Fruit fly (Drosophila melanogaster) whole organism, embryonic: ENCODE results near the gene CG32182.

Experiments used
- Adf1 ChIP-seq: fragments of 200-800 bp; sonication (Bioruptor generic); IDR thresholded peaks from 2 replicates; pipeline ENCODE4 v1.3.6; 2022; ENCODE audit warnings: missing biosample characterization, missing genetic modification characterization
- Blimp-1 ChIP-seq: fragments of 200-800 bp; sonication (Bioruptor generic); optimal IDR thresholded peaks from 3 replicates; lab custom pipeline; 2018; ENCODE audit warnings: missing biosample characterization, missing genetic modification characterization, mild to moderate bottlenecking, moderate library complexity, missing genetic modification reagents
- CG12391 ChIP-seq: fragments of 200-800 bp; sonication (Bioruptor generic); optimal IDR thresholded peaks from 3 replicates; lab custom pipeline; 2018; ENCODE audit warnings: missing biosample characterization, mild to moderate bottlenecking, missing genetic modification characterization, moderate library complexity
- CG13296 ChIP-seq: fragments of 200-800 bp; sonication (Bioruptor generic); optimal IDR thresholded peaks from 3 replicates; lab custom pipeline; 2018; ENCODE audit warnings: missing biosample characterization, mild to moderate bottlenecking, missing genetic modification characterization
- CG13775 ChIP-seq: fragments of 200-800 bp; sonication (Bioruptor generic); optimal IDR thresholded peaks from 3 replicates; lab custom pipeline; 2017; ENCODE audit warnings: missing biosample characterization, mild to moderate bottlenecking, missing genetic modification characterization
- CG14667 ChIP-seq: fragments of 200-800 bp; sonication (Bioruptor generic); IDR thresholded peaks from 2 replicates; pipeline ENCODE4 v1.3.6; 2022; ENCODE audit warnings: missing biosample characterization, missing genetic modification characterization
- CG15601 ChIP-seq: fragments of 200-800 bp; sonication (Bioruptor generic); optimal IDR thresholded peaks from 3 replicates; lab custom pipeline; 2019; ENCODE audit warnings: missing biosample characterization, mild to moderate bottlenecking, missing genetic modification characterization, moderate library complexity
- CG1603 ChIP-seq: fragments of 200-800 bp; sonication (Bioruptor generic); optimal IDR thresholded peaks from 2 replicates; lab custom pipeline; 2019; ENCODE audit warnings: missing biosample characterization, mild to moderate bottlenecking, missing genetic modification characterization, moderate library complexity
- CG17359 ChIP-seq: fragments of 200-800 bp; sonication (Bioruptor generic); optimal IDR thresholded peaks from 3 replicates; lab custom pipeline; 2018; ENCODE audit warnings: missing biosample characterization, mild to moderate bottlenecking, missing genetic modification characterization, moderate library complexity
- CG2129 ChIP-seq: fragments of 200-800 bp; sonication (Bioruptor generic); IDR thresholded peaks from 2 replicates; pipeline ENCODE4 v1.3.6; 2022; ENCODE audit warnings: missing biosample characterization, missing genetic modification characterization; ENCODE audit not compliant: partially characterized antibody
- CG30020 ChIP-seq: fragments of 200-800 bp; optimal IDR thresholded peaks from 2 replicates; lab custom pipeline; 2019; ENCODE audit warnings: missing biosample characterization, mild to moderate bottlenecking, missing genetic modification characterization, moderate library complexity
- CG3163 ChIP-seq: fragments of 200-800 bp; sonication (Bioruptor generic); optimal IDR thresholded peaks from 3 replicates; lab custom pipeline; 2016; ENCODE audit warnings: missing biosample characterization, missing genetic modification characterization
- CG3281 ChIP-seq: fragments of 200-800 bp; sonication (Bioruptor generic); optimal IDR thresholded peaks from 3 replicates; lab custom pipeline; 2017; ENCODE audit warnings: missing biosample characterization, mild to moderate bottlenecking, missing genetic modification characterization
- CG4282 ChIP-seq: fragments of 200-800 bp; sonication (Bioruptor generic); optimal IDR thresholded peaks from 2 replicates; lab custom pipeline; 2016; ENCODE audit warnings: missing biosample characterization, missing genetic modification characterization
- CG5953 ChIP-seq: fragments of 200-800 bp; sonication (Bioruptor generic); IDR thresholded peaks from 2 replicates; pipeline ENCODE4 v1.3.6; 2022; ENCODE audit warnings: missing biosample characterization, missing genetic modification characterization
- CG9932 ChIP-seq: fragments of 200-800 bp; sonication (Bioruptor generic); IDR thresholded peaks from 2 replicates; pipeline ENCODE4 v1.3.6; 2022; ENCODE audit warnings: missing biosample characterization, missing genetic modification characterization
- Dip2 ChIP-seq: fragments of 200-800 bp; sonication (Bioruptor generic); IDR thresholded peaks from 2 replicates; pipeline ENCODE4 v1.3.6; 2022; ENCODE audit warnings: missing biosample characterization, missing genetic modification characterization
- Dip3 ChIP-seq: fragments of 200-800 bp; sonication (Bioruptor generic); optimal IDR thresholded peaks from 3 replicates; lab custom pipeline; 2016; ENCODE audit warnings: missing biosample characterization, missing genetic modification characterization
- Dll ChIP-seq: fragments of 200-800 bp; sonication (Bioruptor generic); IDR thresholded peaks from 4 replicates; pipeline ENCODE4 v1.3.6; 2022; ENCODE audit warnings: missing biosample characterization, missing genetic modification characterization; ENCODE audit not compliant: partially characterized antibody
- HHEX ChIP-seq: fragments of 200-800 bp; sonication (Bioruptor generic); optimal IDR thresholded peaks from 3 replicates; lab custom pipeline; 2017; ENCODE audit warnings: missing biosample characterization, mild to moderate bottlenecking, missing genetic modification characterization, missing genetic modification reagents
- HLHmδ ChIP-seq: fragments of 200-800 bp; sonication (Bioruptor generic); optimal IDR thresholded peaks from 2 replicates; lab custom pipeline; 2018; ENCODE audit warnings: missing biosample characterization, mild to moderate bottlenecking, missing genetic modification characterization, moderate library complexity
- HmgZ ChIP-seq: fragments of 200-800 bp; sonication (Bioruptor generic); optimal IDR thresholded peaks from 2 replicates; lab custom pipeline; 2018; ENCODE audit warnings: missing biosample characterization, mild to moderate bottlenecking, missing genetic modification characterization
- Mad ChIP-seq: fragments of 200-800 bp; sonication (Bioruptor generic); optimal IDR thresholded peaks from 2 replicates; lab custom pipeline; 2016; ENCODE audit warnings: missing biosample characterization, missing genetic modification characterization
- Med ChIP-seq: fragments of 200-800 bp; sonication (Bioruptor generic); peaks from one replicate; lab custom pipeline; 2016; ENCODE audit warnings: missing biosample characterization, missing genetic modification characterization, mild to moderate bottlenecking, inconsistent platforms, moderate library complexity
- Meics ChIP-seq: fragments of 200-800 bp; sonication (Bioruptor generic); optimal IDR thresholded peaks from 2 replicates; lab custom pipeline; 2017; ENCODE audit warnings: missing biosample characterization, mild to moderate bottlenecking, missing genetic modification characterization
- Mrtf ChIP-seq: fragments of 200-800 bp; sonication (Bioruptor generic); IDR thresholded peaks from 3 replicates; pipeline ENCODE4 v1.3.6; 2022; ENCODE audit warnings: missing biosample characterization, missing genetic modification characterization
- PHDP ChIP-seq: fragments of 200-800 bp; sonication (Bioruptor generic); optimal IDR thresholded peaks from 3 replicates; lab custom pipeline; 2018; ENCODE audit warnings: missing biosample characterization, mild to moderate bottlenecking, missing genetic modification characterization, moderate library complexity
- Side ChIP-seq: fragments of 200-800 bp; sonication (Bioruptor generic); optimal IDR thresholded peaks from 2 replicates; lab custom pipeline; 2016; ENCODE audit warnings: missing biosample characterization, missing genetic modification characterization
- Sry-δ ChIP-seq: fragments of 200-800 bp; sonication (Bioruptor generic); optimal IDR thresholded peaks from 2 replicates; lab custom pipeline; 2016; ENCODE audit warnings: missing biosample characterization, missing genetic modification characterization
- Stat92E ChIP-seq, 3 experiments: fragments of >200 bp in 2 of 3; fragments of 200-800 bp in 1 of 3; sonication (Bioruptor generic) in 1 of 3; optimal IDR thresholded peaks; 2 replicates each; lab custom pipeline; 2017 to 2019; ENCODE audit warnings: missing biosample characterization in 3 of 3, missing genetic modification characterization in 3 of 3, mild to moderate bottlenecking in 1 of 3, moderate library complexity in 1 of 3
- Trl ChIP-seq, 3 experiments: fragments of >200 bp in 2 of 3; fragments of 200-800 bp in 1 of 3; sonication (Bioruptor generic) in 1 of 3; optimal IDR thresholded peaks; 2 replicates in 1 of 3; 3 replicates in 2 of 3; lab custom pipeline; 2016 to 2017; ENCODE audit warnings: missing biosample characterization in 1 of 3, missing genetic modification characterization in 1 of 3
- ac ChIP-seq: fragments of 200-800 bp; sonication (Bioruptor generic); optimal IDR thresholded peaks from 3 replicates; lab custom pipeline; 2017; ENCODE audit warnings: missing biosample characterization, mild to moderate bottlenecking, missing genetic modification characterization
- cas ChIP-seq: fragments of 200-800 bp; sonication (Bioruptor generic); IDR thresholded peaks from 2 replicates; pipeline ENCODE4 v1.3.6; 2022; ENCODE audit warnings: missing biosample characterization, missing genetic modification characterization
- cato ChIP-seq: fragments of 200-800 bp; sonication (Bioruptor generic); optimal IDR thresholded peaks from 2 replicates; lab custom pipeline; 2016; ENCODE audit warnings: missing biosample characterization, missing genetic modification characterization, borderline replicate concordance
- chinmo ChIP-seq: fragments of 200-800 bp; sonication (Bioruptor generic); IDR thresholded peaks from 4 replicates; pipeline ENCODE4 v1.3.6; 2022; ENCODE audit warnings: missing biosample characterization, missing genetic modification characterization; ENCODE audit not compliant: partially characterized antibody
- croc ChIP-seq: fragments of 200-800 bp; sonication (Bioruptor generic); conservative IDR thresholded peaks from 3 replicates; pipeline ENCODE4 v1.3.6; 2022; ENCODE audit warnings: missing biosample characterization, missing genetic modification characterization
- dmrt11E ChIP-seq: fragments of 200-800 bp; sonication (Bioruptor generic); optimal IDR thresholded peaks from 3 replicates; lab custom pipeline; 2018; ENCODE audit warnings: missing biosample characterization, mild to moderate bottlenecking, missing genetic modification characterization, moderate library complexity
- dpn ChIP-seq, 2 experiments: fragments of 200-800 bp; sonication (Bioruptor generic); optimal IDR thresholded peaks; 3 replicates each; lab custom pipeline; 2016; ENCODE audit warnings: missing biosample characterization in 2 of 2, missing genetic modification characterization in 2 of 2
- exex ChIP-seq: fragments of 200-800 bp; sonication (Bioruptor generic); optimal IDR thresholded peaks from 4 replicates; lab custom pipeline; 2018; ENCODE audit warnings: missing biosample characterization, mild to moderate bottlenecking, missing genetic modification characterization, moderate library complexity
- fd64A ChIP-seq: fragments of 200-800 bp; sonication (Bioruptor generic); optimal IDR thresholded peaks from 3 replicates; lab custom pipeline; 2018; ENCODE audit warnings: missing biosample characterization, mild to moderate bottlenecking, missing genetic modification characterization
- gcm2 ChIP-seq: fragments of 200-800 bp; sonication (Bioruptor generic); optimal IDR thresholded peaks from 2 replicates; lab custom pipeline; 2016; ENCODE audit warnings: missing biosample characterization, missing genetic modification characterization
- gsb ChIP-seq: fragments of 200-800 bp; sonication (Bioruptor generic); IDR thresholded peaks from 2 replicates; pipeline ENCODE4 v1.3.6; 2022; ENCODE audit warnings: missing biosample characterization, missing genetic modification characterization
- inv ChIP-seq: fragments of 200-800 bp; sonication (Bioruptor generic); IDR thresholded peaks from 2 replicates; pipeline ENCODE4 v1.3.6; 2022; ENCODE audit warnings: missing biosample characterization, missing genetic modification characterization; ENCODE audit not compliant: partially characterized antibody
- klu ChIP-seq: fragments of 200-800 bp; sonication (Bioruptor generic); IDR thresholded peaks from 2 replicates; pipeline ENCODE4 v1.3.6; 2022; ENCODE audit warnings: missing biosample characterization, missing genetic modification characterization
- org-1 ChIP-seq: fragments of 200-800 bp; sonication (Bioruptor generic); optimal IDR thresholded peaks from 2 replicates; lab custom pipeline; 2017; ENCODE audit warnings: missing biosample characterization, missing genetic modification characterization
- repo ChIP-seq: fragments of 200-800 bp; sonication (Bioruptor generic); optimal IDR thresholded peaks from 2 replicates; lab custom pipeline; 2016; ENCODE audit warnings: missing biosample characterization, missing genetic modification characterization
- unc-4 ChIP-seq: fragments of 200-800 bp; sonication (Bioruptor generic); IDR thresholded peaks from 2 replicates; pipeline ENCODE4 v1.3.6; 2022; ENCODE audit warnings: missing biosample characterization, missing genetic modification characterization; ENCODE audit not compliant: partially characterized antibody
- vfl ChIP-seq: fragments of 200-800 bp; sonication (Bioruptor generic); optimal IDR thresholded peaks from 2 replicates; lab custom pipeline; 2016; ENCODE audit warnings: missing biosample characterization, missing genetic modification characterization
- yki ChIP-seq: fragments of >200 bp; optimal IDR thresholded peaks from 3 replicates; lab custom pipeline; 2018
- z ChIP-seq: fragments of 200-800 bp; sonication (Bioruptor generic); IDR thresholded peaks from 3 replicates; pipeline ENCODE4 v1.3.6; 2022; ENCODE audit warnings: missing biosample characterization, missing genetic modification characterization

The CG32182 gene

dm6 chr3L:17802107-17802506, 44.2 kb downstream of the CG32182 start, which contains the start of gene NUCB1 (continued):
- TF ChIP-seq repo (GFP tag; lab: Kevin White, UChicago) (peak; percentile 2), org-1 (GFP tag; lab: Kevin White, UChicago) (no peak), z (GFP tag; lab: Robert Waterston, UW) (no peak), CG13296 (GFP tag; lab: Kevin White, UChicago) (no peak), Adf1 (GFP tag; lab: Robert Waterston, UW) (no peak), inv (GFP tag; lab: Robert Waterston, UW) (no peak), Trl (optimal IDR thresholded peaks at IDR 0.05; lab: Kevin White, UChicago) (no peak), Trl (GFP tag; optimal IDR thresholded peaks at IDR 0.05; lab: Kevin White, UChicago) (peak; percentile 36), CG5953 (GFP tag; lab: Robert Waterston, UW) (no peak), CG14667 (no peak), PHDP (tag; lab: Kevin White, UChicago) (no peak), CG2129 (GFP tag; lab: Robert Waterston, UW) (no peak), CG3163 (GFP tag; lab: Kevin White, UChicago) (peak; percentile 18), HLHmδ (GFP tag; lab: Kevin White, UChicago) (no peak), Blimp-1 (GFP tag; lab: Kevin White, UChicago) (no peak), yki (lab: Kevin White, UChicago) (no peak), dpn (GFP tag; optimal IDR thresholded peaks at IDR 0.05; lab: Kevin White, UChicago) (peak; percentile 47 to 64), CG4282 (GFP tag; lab: Kevin White, UChicago) (no peak), klu (GFP tag; lab: Robert Waterston, UW) (no peak), cas (GFP tag; lab: Robert Waterston, UW) (no peak), Meics (GFP tag; lab: Kevin White, UChicago) (peak; percentile 23), fd64A (no peak), CG1603 (tag; lab: Kevin White, UChicago) (peak; percentile 87), chinmo (GFP tag; lab: Robert Waterston, UW) (no peak), unc-4 (peak; percentile 26; the same call in 1 of the 2 replicates), CG30020 (tag; lab: Kevin White, UChicago) (peak; percentile 29), CG17359 (tag; lab: Kevin White, UChicago) (no peak), croc (GFP tag; lab: Robert Waterston, UW) (no peak), Mrtf (GFP tag; lab: Robert Waterston, UW) (no peak), exex (tag; lab: Kevin White, UChicago) (no peak), HmgZ (tag; lab: Kevin White, UChicago) (peak; percentile 83), Dll (GFP tag; lab: Robert Waterston, UW) (no peak), Side (GFP tag; lab: Kevin White, UChicago) (no peak), CG15601 (tag; lab: Kevin White, UChicago) (no peak), ac (GFP tag; lab: Kevin White, UChicago) (no peak), gcm2 (GFP tag; lab: Kevin White, UChicago) (peak; percentile 7), vfl (peak; percentile 29), Mad (GFP tag; lab: Kevin White, UChicago) (peak; percentile 12), CG13775 (GFP tag; lab: Kevin White, UChicago) (no peak), HHEX (GFP tag; lab: Kevin White, UChicago) (peak; percentile 48), Sry-δ (GFP tag; lab: Kevin White, UChicago) (peak; percentile 41), Dip3 (GFP tag; lab: Kevin White, UChicago) (peak; percentile 43), cato (GFP tag; lab: Kevin White, UChicago) (no peak), gsb (GFP tag; lab: Robert Waterston, UW) (no peak), Stat92E (GFP tag; optimal IDR thresholded peaks at IDR 0.05; lab: Kevin White, UChicago) (peak in 1 of 3 experiments; percentile 23), CG12391 (peak; percentile 59), Med (GFP tag; lab: Kevin White, UChicago) (peak; percentile 94), CG9932 (peak; percentile 68), Dip2 (GFP tag; lab: Robert Waterston, UW) (no peak), CG3281 (GFP tag; lab: Kevin White, UChicago) (peak; percentile 39), dmrt11E (peak; percentile 12)
